Fruit fly (Drosophila melanogaster) whole organism, embryonic: Measurements from ENCODE around the gene Rab18.

Experiments
- Adf1 ChIP-seq: fragments of 200-800 bp; sonication (Bioruptor generic); IDR thresholded peaks from 2 replicates; pipeline ENCODE4 v1.3.6; 2022; ENCODE audit warnings: missing biosample characterization, missing genetic modification characterization
- Atf-2 ChIP-seq: fragments of 200-800 bp; sonication (Bioruptor generic); optimal IDR thresholded peaks from 2 replicates; lab custom pipeline; 2016; ENCODE audit warnings: missing biosample characterization, missing genetic modification characterization
- Bteb2 ChIP-seq: fragments of 200-800 bp; sonication (Bioruptor generic); optimal IDR thresholded peaks from 2 replicates; lab custom pipeline; 2016; ENCODE audit warnings: missing biosample characterization, missing genetic modification characterization
- CG10979 ChIP-seq: fragments of 200-800 bp; sonication (Bioruptor generic); optimal IDR thresholded peaks from 2 replicates; lab custom pipeline; 2018; ENCODE audit warnings: missing biosample characterization, mild to moderate bottlenecking, missing genetic modification characterization, moderate library complexity
- CG11247 ChIP-seq: fragments of 200-800 bp; sonication (Bioruptor generic); IDR thresholded peaks from 2 replicates; pipeline ENCODE4 v1.3.6; 2022; ENCODE audit warnings: missing biosample characterization, missing genetic modification characterization
- CG11723 ChIP-seq: fragments of 200-800 bp; sonication (Bioruptor generic); optimal IDR thresholded peaks from 2 replicates; lab custom pipeline; 2017; ENCODE audit warnings: missing biosample characterization, mild to moderate bottlenecking, missing genetic modification characterization
- CG12299 ChIP-seq: fragments of 200-800 bp; sonication (Bioruptor generic); optimal IDR thresholded peaks from 2 replicates; lab custom pipeline; 2018; ENCODE audit warnings: missing biosample characterization, mild to moderate bottlenecking, missing genetic modification characterization
- CG14050 ChIP-seq: fragments of 200-800 bp; sonication (Bioruptor generic); IDR thresholded peaks from 3 replicates; pipeline ENCODE4 v1.3.6; 2022; ENCODE audit warnings: missing biosample characterization, missing genetic modification characterization
- CG14860 ChIP-seq: fragments of 200-800 bp; sonication (Bioruptor generic); IDR thresholded peaks from 3 replicates; pipeline ENCODE4 v1.3.6; 2022; ENCODE audit warnings: missing biosample characterization, missing genetic modification characterization; ENCODE audit not compliant: partially characterized antibody
- CG15269 ChIP-seq: fragments of 200-800 bp; sonication (Bioruptor generic); optimal IDR thresholded peaks from 2 replicates; lab custom pipeline; 2018; ENCODE audit warnings: missing biosample characterization, mild to moderate bottlenecking, missing genetic modification characterization, moderate library complexity
- CG17328 ChIP-seq: fragments of 200-800 bp; sonication (Bioruptor generic); IDR thresholded peaks from 2 replicates; pipeline ENCODE4 v1.3.6; 2022; ENCODE audit warnings: missing biosample characterization, missing genetic modification characterization
- CG1792 ChIP-seq: fragments of 200-800 bp; sonication (Bioruptor generic); optimal IDR thresholded peaks from 2 replicates; lab custom pipeline; 2016; ENCODE audit warnings: missing biosample characterization, missing genetic modification characterization
- CG2116 ChIP-seq: fragments of 200-800 bp; sonication (Bioruptor generic); optimal IDR thresholded peaks from 3 replicates; lab custom pipeline; 2018; ENCODE audit warnings: missing biosample characterization, mild to moderate bottlenecking, missing genetic modification characterization
- CG3163 ChIP-seq: fragments of 200-800 bp; sonication (Bioruptor generic); optimal IDR thresholded peaks from 3 replicates; lab custom pipeline; 2016; ENCODE audit warnings: missing biosample characterization, missing genetic modification characterization
- CG32532 ChIP-seq: fragments of 200-800 bp; sonication (Bioruptor generic); IDR thresholded peaks from 2 replicates; pipeline ENCODE4 v1.3.6; 2022; ENCODE audit warnings: missing biosample characterization, missing genetic modification characterization
- CG3995 ChIP-seq: fragments of 200-800 bp; sonication (Bioruptor generic); optimal IDR thresholded peaks from 3 replicates; lab custom pipeline; 2016; ENCODE audit warnings: missing biosample characterization, missing genetic modification characterization
- CG4360 ChIP-seq: fragments of 200-800 bp; sonication (Bioruptor generic); IDR thresholded peaks from 2 replicates; pipeline ENCODE4 v1.3.6; 2022; ENCODE audit warnings: missing biosample characterization, missing genetic modification characterization
- CG4424 ChIP-seq: fragments of 200-800 bp; sonication (Bioruptor generic); optimal IDR thresholded peaks from 3 replicates; lab custom pipeline; 2016; ENCODE audit warnings: missing biosample characterization, missing genetic modification characterization
- CG6654 ChIP-seq: fragments of 200-800 bp; sonication (Bioruptor generic); optimal IDR thresholded peaks from 2 replicates; lab custom pipeline; 2017; ENCODE audit warnings: missing biosample characterization, mild to moderate bottlenecking, missing genetic modification characterization
- CG7357 ChIP-seq: fragments of 200-800 bp; sonication (Bioruptor generic); IDR thresholded peaks from 3 replicates; pipeline ENCODE4 v1.3.6; 2022; ENCODE audit warnings: missing biosample characterization, missing genetic modification characterization
- CG7372 ChIP-seq: fragments of 200-800 bp; sonication (Bioruptor generic); IDR thresholded peaks from 2 replicates; pipeline ENCODE4 v1.3.6; 2022; ENCODE audit warnings: missing biosample characterization, missing genetic modification characterization
- CG8089 ChIP-seq: fragments of 200-800 bp; sonication (Bioruptor generic); optimal IDR thresholded peaks from 3 replicates; lab custom pipeline; 2016; ENCODE audit warnings: missing biosample characterization, missing genetic modification characterization
- CG9817 ChIP-seq: fragments of 200-800 bp; sonication (Bioruptor generic); optimal IDR thresholded peaks from 2 replicates; lab custom pipeline; 2018; ENCODE audit warnings: missing biosample characterization, mild to moderate bottlenecking, missing genetic modification characterization, moderate library complexity
- CoRest ChIP-seq: fragments of 200-800 bp; sonication (Bioruptor generic); optimal IDR thresholded peaks from 3 replicates; lab custom pipeline; 2018; ENCODE audit warnings: missing biosample characterization, mild to moderate bottlenecking, missing genetic modification characterization, moderate library complexity
- Dad ChIP-seq: fragments of 200-800 bp; sonication (Bioruptor generic); optimal IDR thresholded peaks from 3 replicates; lab custom pipeline; 2016; ENCODE audit warnings: missing biosample characterization, missing genetic modification characterization
- ERR ChIP-seq: fragments of 200-800 bp; sonication (Bioruptor generic); optimal IDR thresholded peaks from 2 replicates; lab custom pipeline; 2016; ENCODE audit warnings: missing biosample characterization, missing genetic modification characterization
- HLH3B ChIP-seq: fragments of 200-800 bp; sonication (Bioruptor generic); IDR thresholded peaks from 2 replicates; pipeline ENCODE4 v1.3.6; 2022; ENCODE audit warnings: missing biosample characterization, missing genetic modification characterization
- HLH54F ChIP-seq: fragments of 200-800 bp; sonication (Bioruptor generic); optimal IDR thresholded peaks from 3 replicates; lab custom pipeline; 2016; ENCODE audit warnings: missing biosample characterization, missing genetic modification characterization
- MBD-R2 ChIP-seq: fragments of 200-800 bp; sonication (Bioruptor generic); IDR thresholded peaks from 2 replicates; pipeline ENCODE4 v1.3.6; 2022; ENCODE audit warnings: missing biosample characterization, missing genetic modification characterization
- Spps ChIP-seq: fragments of 200-800 bp; sonication (Bioruptor generic); optimal IDR thresholded peaks from 2 replicates; lab custom pipeline; 2018; ENCODE audit warnings: missing biosample characterization, mild to moderate bottlenecking, missing genetic modification characterization
- Tbp ChIP-seq: fragments of >200 bp; optimal IDR thresholded peaks from 2 replicates; lab custom pipeline; 2018; ENCODE audit warnings: missing biosample characterization, missing genetic modification characterization
- ase ChIP-seq: fragments of 200-800 bp; sonication (Bioruptor generic); IDR thresholded peaks from 3 replicates; pipeline ENCODE4 v1.3.6; 2022; ENCODE audit warnings: missing biosample characterization, missing genetic modification characterization
- bsh ChIP-seq, 2 experiments: fragments of 200-800 bp; sonication (Bioruptor generic); optimal IDR thresholded peaks; 2 replicates each; lab custom pipeline; 2017 to 2018; ENCODE audit warnings: mild to moderate bottlenecking in 2 of 2, missing biosample characterization in 2 of 2, missing genetic modification characterization in 2 of 2, moderate library complexity in 1 of 2
- croc ChIP-seq: fragments of 200-800 bp; sonication (Bioruptor generic); conservative IDR thresholded peaks from 3 replicates; pipeline ENCODE4 v1.3.6; 2022; ENCODE audit warnings: missing biosample characterization, missing genetic modification characterization
- dan ChIP-seq: fragments of 200-800 bp; sonication (Bioruptor generic); IDR thresholded peaks from 2 replicates; pipeline ENCODE4 v1.3.6; 2022; ENCODE audit warnings: missing biosample characterization, missing genetic modification characterization
- gcm ChIP-seq: fragments of 200-800 bp; sonication (Bioruptor generic); optimal IDR thresholded peaks from 2 replicates; lab custom pipeline; 2019; ENCODE audit warnings: missing biosample characterization, mild to moderate bottlenecking, missing genetic modification characterization, moderate library complexity
- gfzf ChIP-seq: fragments of 200-800 bp; sonication (Bioruptor generic); optimal IDR thresholded peaks from 2 replicates; lab custom pipeline; 2016; ENCODE audit warnings: missing biosample characterization, mild to moderate bottlenecking, missing genetic modification characterization, moderate library complexity
- hb ChIP-seq: fragments of 200-800 bp; sonication (Bioruptor generic); IDR thresholded peaks from 3 replicates; pipeline ENCODE4 v1.3.6; 2022; ENCODE audit warnings: missing biosample characterization, missing genetic modification characterization; ENCODE audit not compliant: partially characterized antibody
- ind ChIP-seq: fragments of 200-800 bp; sonication (Bioruptor generic); optimal IDR thresholded peaks from 3 replicates; lab custom pipeline; 2016; ENCODE audit warnings: missing biosample characterization, missing genetic modification characterization
- insv ChIP-seq, 2 experiments: fragments of 200-800 bp; sonication (Bioruptor generic); optimal IDR thresholded peaks; 3 replicates each; lab custom pipeline; 2016 to 2018; ENCODE audit warnings: missing biosample characterization in 2 of 2, missing genetic modification characterization in 2 of 2
- kay ChIP-seq: fragments of 200-800 bp; sonication (Bioruptor generic); optimal IDR thresholded peaks from 2 replicates; lab custom pipeline; 2016; ENCODE audit warnings: missing biosample characterization, missing genetic modification characterization
- lbe ChIP-seq: fragments of 200-800 bp; sonication (Bioruptor generic); optimal IDR thresholded peaks from 2 replicates; lab custom pipeline; 2016; ENCODE audit warnings: missing biosample characterization, mild to moderate bottlenecking, missing genetic modification characterization
- nmo ChIP-seq: fragments of 200-800 bp; sonication (Bioruptor generic); optimal IDR thresholded peaks from 2 replicates; lab custom pipeline; 2018; ENCODE audit warnings: missing biosample characterization, mild to moderate bottlenecking, missing genetic modification characterization, moderate library complexity
- otp ChIP-seq: fragments of 200-800 bp; sonication (Bioruptor generic); IDR thresholded peaks from 3 replicates; pipeline ENCODE4, ENCODE4 v1.3.6; 2022; ENCODE audit warnings: missing biosample characterization, missing genetic modification characterization
- row ChIP-seq: fragments of 200-800 bp; sonication (Bioruptor generic); IDR thresholded peaks from 3 replicates; pipeline ENCODE4 v1.3.6; 2022; ENCODE audit warnings: missing biosample characterization, missing genetic modification characterization
- schlank ChIP-seq: fragments of 200-800 bp; sonication (Bioruptor generic); optimal IDR thresholded peaks from 2 replicates; lab custom pipeline; 2018; ENCODE audit warnings: missing biosample characterization, mild to moderate bottlenecking, missing genetic modification characterization
- sd ChIP-seq: fragments of 200-800 bp; sonication (Bioruptor generic); optimal IDR thresholded peaks from 3 replicates; lab custom pipeline; 2018; ENCODE audit warnings: missing biosample characterization, mild to moderate bottlenecking, missing genetic modification characterization, moderate library complexity
- sqz ChIP-seq: fragments of 200-800 bp; sonication (Bioruptor generic); optimal IDR thresholded peaks from 3 replicates; lab custom pipeline; 2018; ENCODE audit warnings: missing biosample characterization, mild to moderate bottlenecking, missing genetic modification characterization
- tgo ChIP-seq: fragments of 200-800 bp; sonication (Bioruptor generic); IDR thresholded peaks from 3 replicates; pipeline ENCODE4 v1.3.6; 2022; ENCODE audit warnings: missing biosample characterization, missing genetic modification characterization
- tup ChIP-seq: fragments of 200-800 bp; sonication (Bioruptor generic); optimal IDR thresholded peaks from 2 replicates; lab custom pipeline; 2016; ENCODE audit warnings: missing biosample characterization, mild to moderate bottlenecking, missing genetic modification characterization, moderate library complexity
- zen ChIP-seq: fragments of 200-800 bp; sonication (Bioruptor generic); optimal IDR thresholded peaks from 3 replicates; lab custom pipeline; 2018; ENCODE audit warnings: missing biosample characterization, mild to moderate bottlenecking, missing genetic modification characterization, moderate library complexity

Rab18 gene

DNA sequence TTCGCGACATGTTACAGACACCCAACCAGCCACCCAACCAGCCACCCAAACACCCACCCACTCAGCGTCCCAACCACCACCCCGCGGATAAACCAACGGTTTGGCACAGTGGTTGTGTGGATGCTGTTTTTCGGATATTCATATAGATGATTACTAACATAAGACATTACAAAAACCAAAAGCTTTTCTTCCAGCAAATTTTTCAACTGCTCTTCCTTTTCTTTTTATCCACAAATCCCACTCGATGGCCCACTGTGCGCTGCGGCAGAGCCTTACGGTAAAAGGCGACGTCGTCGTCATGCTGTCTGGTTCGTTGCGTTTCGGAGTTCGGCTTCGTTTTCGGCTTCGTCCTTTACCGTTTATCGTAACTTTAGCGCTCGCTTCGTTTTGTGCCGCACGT, 33.0 kb downstream of the Rab18 start (continued):
- peak; percentile 45 for TF ChIP-seq CoRest (tag; lab: Kevin White, UChicago)
- TF ChIP-seq Atf-2 = peak; percentile 10
- no peak for TF ChIP-seq gfzf
- TF ChIP-seq CG6654 (GFP tag; lab: Kevin White, UChicago) = peak; percentile 40
- peak; percentile 23 for TF ChIP-seq HLH54F (GFP tag; lab: Kevin White, UChicago)
- no peak for TF ChIP-seq zen (tag; lab: Kevin White, UChicago)
- no peak for TF ChIP-seq CG2116 (GFP tag; lab: Kevin White, UChicago)
- TF ChIP-seq CG4424 (GFP tag; lab: Kevin White, UChicago) = peak; percentile 27
- TF ChIP-seq CG15269 (tag; lab: Kevin White, UChicago) = peak; percentile 58
- no peak for TF ChIP-seq Dad (GFP tag; lab: Kevin White, UChicago)
- no peak for TF ChIP-seq kay (GFP tag; lab: Kevin White, UChicago)
- TF ChIP-seq ERR (GFP tag; lab: Kevin White, UChicago) = peak; percentile 47
- TF ChIP-seq lbe (GFP tag; lab: Kevin White, UChicago) = no peak
- no peak; the same call in 1 of the 2 replicates for TF ChIP-seq CG4360 (GFP tag; lab: Robert Waterston, UW)
- no peak for TF ChIP-seq CG14860
- TF ChIP-seq insv (GFP tag; optimal IDR thresholded peaks at IDR 0.05; lab: Kevin White, UChicago) = no peak
- TF ChIP-seq CG3995 (GFP tag; lab: Kevin White, UChicago) = no peak
- peak; percentile 13 for TF ChIP-seq CG1792 (GFP tag; lab: Kevin White, UChicago)
- TF ChIP-seq CG9817 = peak; percentile 43
- TF ChIP-seq gcm (GFP tag; lab: Kevin White, UChicago) = no peak
- peak; percentile 27; the same call in 1 of the 3 replicates for TF ChIP-seq croc (GFP tag; lab: Robert Waterston, UW)
- peak; percentile 79; the same call in 2 of the 3 replicates for TF ChIP-seq otp (GFP tag; lab: Robert Waterston, UW)
- TF ChIP-seq CG12299 = no peak
- peak; percentile 75 for TF ChIP-seq CG32532 (GFP tag; lab: Robert Waterston, UW)
- TF ChIP-seq CG17328 (GFP tag; lab: Robert Waterston, UW) = peak; percentile 88
- TF ChIP-seq CG7357 (GFP tag; lab: Robert Waterston, UW) = peak; percentile 52; the same call in 2 of the 3 replicates
- peak; percentile 35 for TF ChIP-seq schlank (tag; lab: Kevin White, UChicago)
- TF ChIP-seq ind (GFP tag; lab: Kevin White, UChicago) = peak; percentile 50
- peak; percentile 38 for TF ChIP-seq Bteb2 (GFP tag; lab: Kevin White, UChicago)
- no peak for TF ChIP-seq CG11723
- TF ChIP-seq CG3163 (GFP tag; lab: Kevin White, UChicago) = no peak
- TF ChIP-seq nmo (GFP tag; lab: Kevin White, UChicago) = peak; percentile 48
- TF ChIP-seq hb (GFP tag; lab: Robert Waterston, UW) = no peak
- peak; percentile 78 for TF ChIP-seq HLH3B (GFP tag; lab: Robert Waterston, UW)
- peak; percentile 11 for TF ChIP-seq Spps (tag; lab: Kevin White, UChicago)
- peak; percentile 72 for TF ChIP-seq ase (GFP tag; lab: Robert Waterston, UW)
- no peak for TF ChIP-seq sd (tag; lab: Kevin White, UChicago)
- peak; percentile 57; the same call in 2 of the 3 replicates for TF ChIP-seq CG14050 (GFP tag; lab: Robert Waterston, UW)
- peak; percentile 34; the same call in 1 of the 2 replicates for TF ChIP-seq MBD-R2 (GFP tag; lab: Robert Waterston, UW)
- peak; percentile 15 for TF ChIP-seq CG8089 (GFP tag; lab: Kevin White, UChicago)
- peak; percentile 47 for TF ChIP-seq CG10979
- TF ChIP-seq Adf1 (GFP tag; lab: Robert Waterston, UW) = peak; percentile 88
- TF ChIP-seq dan = no peak
- TF ChIP-seq CG11247 (GFP tag; lab: Robert Waterston, UW) = peak; percentile 61
- peak; percentile 48 for TF ChIP-seq tgo (GFP tag; lab: Robert Waterston, UW)
- TF ChIP-seq tup (GFP tag; lab: Kevin White, UChicago) = peak; percentile 9
- TF ChIP-seq row = peak; percentile 82
- peak in 1 of 2 experiments; percentile 70 for TF ChIP-seq bsh (GFP tag; optimal IDR thresholded peaks at IDR 0.05; lab: Kevin White, UChicago)
- TF ChIP-seq CG7372 (GFP tag; lab: Robert Waterston, UW) = peak; percentile 52; the same call in 1 of the 2 replicates
- TF ChIP-seq Tbp (GFP tag; lab: Kevin White, UChicago) = no peak
- TF ChIP-seq sqz = no peak
